Worm (Caenorhabditis elegans) whole organism, L3 larva: ENCODE data around the gene C16B8.2.

Source experiments
- aly-2 ChIP-seq: fragments of 150-350 bp; optimal IDR thresholded peaks from 2 replicates; lab custom pipeline; 2014; ENCODE audit warnings: missing biosample characterization, missing genetic modification characterization
- egl-27 ChIP-seq: sonication (generic microtip); optimal IDR thresholded peaks from 4 replicates; lab custom pipeline; 2017; ENCODE audit warnings: missing biosample characterization, missing genetic modification reagents, missing genetic modification characterization
- elt-3 ChIP-seq, 3 experiments: fragments of 150-350 bp in 1 of 3; sonication (generic microtip) in 2 of 3; optimal IDR thresholded peaks; 2 replicates in 2 of 3; 4 replicates in 1 of 3; lab custom pipeline; 2014 to 2017; ENCODE audit warnings: missing biosample characterization in 3 of 3, missing genetic modification characterization in 3 of 3
- jun-1 ChIP-seq: fragments of 150-350 bp; optimal IDR thresholded peaks from 2 replicates; lab custom pipeline; 2014; ENCODE audit warnings: missing biosample characterization, missing genetic modification reagents, missing genetic modification characterization
- lin-15B ChIP-seq: fragments of 150-350 bp; optimal IDR thresholded peaks from 2 replicates; lab custom pipeline; 2014; ENCODE audit warnings: missing biosample characterization, missing genetic modification characterization
- nhr-28 ChIP-seq: fragments of 150-350 bp; optimal IDR thresholded peaks from 2 replicates; lab custom pipeline; 2014; ENCODE audit warnings: missing biosample characterization, missing genetic modification characterization
- pqm-1 ChIP-seq: fragments of 150-350 bp; optimal IDR thresholded peaks from 2 replicates; lab custom pipeline; 2017; ENCODE audit warnings: missing biosample characterization, missing genetic modification characterization, inconsistent platforms
- tbx-2 ChIP-seq: sonication (generic microtip); optimal IDR thresholded peaks from 2 replicates; lab custom pipeline; 2016; ENCODE audit warnings: mild to moderate bottlenecking, missing genetic modification characterization, missing compliant biosample characterization
- zag-1 ChIP-seq: fragments of 150-350 bp; optimal IDR thresholded peaks from 2 replicates; lab custom pipeline; 2014; ENCODE audit warnings: missing biosample characterization, missing genetic modification characterization

DNA sequence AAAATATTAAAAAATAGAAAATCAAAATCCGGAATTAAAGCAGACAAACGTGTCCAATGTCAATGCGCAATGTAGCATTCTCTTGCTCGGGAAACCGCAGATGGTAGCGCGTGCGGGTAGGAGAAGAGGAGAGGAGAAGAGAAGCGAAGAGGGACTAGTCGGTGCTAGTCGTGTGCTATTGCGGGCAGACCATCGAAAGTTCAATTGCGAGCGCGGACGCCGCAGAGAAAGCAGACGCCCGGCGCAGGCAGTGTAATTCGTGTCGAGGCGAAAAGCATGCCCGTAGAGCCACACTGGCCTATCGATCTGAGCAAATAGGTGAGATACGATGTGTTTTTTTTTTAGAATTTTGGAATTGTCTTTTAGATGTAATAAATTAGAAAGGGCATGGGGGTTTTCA is 20.6 kb downstream of the C16B8.2 start:
- no peak for TF ChIP-seq jun-1
- no peak for TF ChIP-seq tbx-2 (tag; lab: Kevin White, UChicago)
- TF ChIP-seq elt-3 (tag; optimal IDR thresholded peaks at IDR 0.05; lab: Kevin White, UChicago) = no peak
- TF ChIP-seq aly-2 = no peak
- TF ChIP-seq zag-1 = no peak
- no peak for TF ChIP-seq nhr-28 (tag; lab: Kevin White, UChicago)
- TF ChIP-seq lin-15B (tag; lab: Kevin White, UChicago) = no peak
- no peak for TF ChIP-seq egl-27 (tag; lab: Kevin White, UChicago)
- TF ChIP-seq pqm-1 (tag; lab: Kevin White, UChicago) = no peak
